Fruit fly (Drosophila melanogaster) whole organism, embryonic: ENCODE measurements around the gene por.
A peak's percentile ranks its signal among the peaks of the same experiment; 100 is the strongest.

ENCODE experiments used
- Atf3 ChIP-seq: fragments of 200-800 bp; sonication (Bioruptor generic); optimal IDR thresholded peaks from 3 replicates; lab custom pipeline; 2016; ENCODE audit warnings: missing biosample characterization, missing genetic modification characterization
- Awh ChIP-seq: fragments of 200-800 bp; sonication (Bioruptor generic); IDR thresholded peaks from 2 replicates; pipeline ENCODE4, ENCODE4 v1.3.6; 2022; ENCODE audit warnings: missing biosample characterization, missing genetic modification characterization
- B-H1 ChIP-seq: fragments of 200-800 bp; sonication (Bioruptor generic); IDR thresholded peaks from 3 replicates; pipeline ENCODE4 v1.3.6; 2022; ENCODE audit warnings: missing biosample characterization, missing genetic modification characterization
- BEAF-32 ChIP-seq: fragments of 200-800 bp; sonication (Bioruptor generic); optimal IDR thresholded peaks from 3 replicates; lab custom pipeline; 2017; ENCODE audit warnings: missing biosample characterization, missing genetic modification characterization, mild to moderate bottlenecking, moderate library complexity, missing genetic modification reagents
- Blimp-1 ChIP-seq: fragments of 200-800 bp; sonication (Bioruptor generic); optimal IDR thresholded peaks from 3 replicates; lab custom pipeline; 2018; ENCODE audit warnings: missing biosample characterization, missing genetic modification characterization, mild to moderate bottlenecking, moderate library complexity, missing genetic modification reagents
- CG10959 ChIP-seq: fragments of 200-800 bp; sonication (Bioruptor generic); IDR thresholded peaks from 2 replicates; pipeline ENCODE4 v1.3.6; 2022; ENCODE audit warnings: missing biosample characterization, missing genetic modification characterization
- CG12391 ChIP-seq: fragments of 200-800 bp; sonication (Bioruptor generic); optimal IDR thresholded peaks from 3 replicates; lab custom pipeline; 2018; ENCODE audit warnings: missing biosample characterization, mild to moderate bottlenecking, missing genetic modification characterization, moderate library complexity
- CG14014 ChIP-seq: fragments of 200-800 bp; sonication (Bioruptor generic); IDR thresholded peaks from 2 replicates; pipeline ENCODE4 v1.3.6; 2022; ENCODE audit warnings: missing biosample characterization, missing genetic modification characterization
- CG15514 ChIP-seq: fragments of 200-800 bp; sonication (Bioruptor generic); optimal IDR thresholded peaks from 3 replicates; lab custom pipeline; 2017; ENCODE audit warnings: missing biosample characterization, missing genetic modification characterization, mild to moderate bottlenecking, moderate library complexity, missing genetic modification reagents
- CG1792 ChIP-seq: fragments of 200-800 bp; sonication (Bioruptor generic); optimal IDR thresholded peaks from 2 replicates; lab custom pipeline; 2016; ENCODE audit warnings: missing biosample characterization, missing genetic modification characterization
- CG18011 ChIP-seq: fragments of 200-800 bp; sonication (Bioruptor generic); optimal IDR thresholded peaks from 2 replicates; lab custom pipeline; 2017; ENCODE audit warnings: missing biosample characterization, missing genetic modification characterization, mild to moderate bottlenecking, moderate library complexity, missing genotype
- CG2202 ChIP-seq: fragments of 200-800 bp; sonication (Bioruptor generic); optimal IDR thresholded peaks from 2 replicates; lab custom pipeline; 2018; ENCODE audit warnings: missing biosample characterization, mild to moderate bottlenecking, missing genetic modification characterization
- CG6175 ChIP-seq: fragments of 200-800 bp; sonication (Bioruptor generic); IDR thresholded peaks from 3 replicates; pipeline ENCODE4 v1.3.6; 2022; ENCODE audit warnings: missing biosample characterization, missing genetic modification characterization
- CG8290 ChIP-seq, 3 experiments: fragments of 200-800 bp; sonication (Bioruptor generic); optimal IDR thresholded peaks; 2 replicates each; lab custom pipeline; 2016 to 2019; ENCODE audit warnings: missing biosample characterization in 3 of 3, missing genetic modification characterization in 3 of 3, mild to moderate bottlenecking in 2 of 3, moderate library complexity in 1 of 3
- CG9817 ChIP-seq: fragments of 200-800 bp; sonication (Bioruptor generic); optimal IDR thresholded peaks from 2 replicates; lab custom pipeline; 2018; ENCODE audit warnings: missing biosample characterization, mild to moderate bottlenecking, missing genetic modification characterization, moderate library complexity
- Dad ChIP-seq: fragments of 200-800 bp; sonication (Bioruptor generic); optimal IDR thresholded peaks from 3 replicates; lab custom pipeline; 2016; ENCODE audit warnings: missing biosample characterization, missing genetic modification characterization
- Doc2 ChIP-seq: fragments of 200-800 bp; sonication (Bioruptor generic); IDR thresholded peaks from 2 replicates; pipeline ENCODE4 v1.3.6; 2022; ENCODE audit warnings: missing biosample characterization, missing genetic modification characterization
- H15 ChIP-seq: fragments of 200-800 bp; sonication (Bioruptor generic); IDR thresholded peaks from 3 replicates; pipeline ENCODE4 v1.3.6; 2022; ENCODE audit warnings: missing biosample characterization, missing genetic modification characterization
- HLH4C ChIP-seq: fragments of 200-800 bp; sonication (Bioruptor generic); IDR thresholded peaks from 3 replicates; pipeline ENCODE4 v1.3.6; 2022; ENCODE audit warnings: missing biosample characterization, missing genetic modification characterization; ENCODE audit not compliant: partially characterized antibody
- Hsf ChIP-seq: fragments of 200-800 bp; sonication (Bioruptor generic); optimal IDR thresholded peaks from 3 replicates; lab custom pipeline; 2016; ENCODE audit warnings: missing biosample characterization, missing genetic modification characterization
- Jarid2 ChIP-seq: fragments of 200-800 bp; sonication (Bioruptor generic); optimal IDR thresholded peaks from 3 replicates; lab custom pipeline; 2017; ENCODE audit warnings: mild to moderate bottlenecking, missing biosample characterization, missing genetic modification reagents, missing genetic modification characterization
- Lhr ChIP-seq: fragments of 200-800 bp; sonication (Bioruptor generic); optimal IDR thresholded peaks from 3 replicates; lab custom pipeline; 2017; ENCODE audit warnings: mild to moderate bottlenecking, missing biosample characterization, missing genetic modification reagents, missing genetic modification characterization
- MESR4 ChIP-seq: fragments of 200-800 bp; sonication (Bioruptor generic); optimal IDR thresholded peaks from 2 replicates; lab custom pipeline; 2018; ENCODE audit warnings: missing biosample characterization, mild to moderate bottlenecking, missing genetic modification characterization, moderate library complexity
- Neu2 ChIP-seq: fragments of 200-800 bp; sonication (Bioruptor generic); optimal IDR thresholded peaks from 3 replicates; lab custom pipeline; 2016; ENCODE audit warnings: missing biosample characterization, missing genetic modification characterization, borderline replicate concordance
- Ptx1 ChIP-seq: fragments of 200-800 bp; sonication (Bioruptor generic); IDR thresholded peaks from 2 replicates; pipeline ENCODE4 v1.3.6; 2022; ENCODE audit warnings: missing biosample characterization, missing genetic modification characterization
- Six4 ChIP-seq: fragments of 200-800 bp; sonication (Bioruptor generic); optimal IDR thresholded peaks from 2 replicates; lab custom pipeline; 2016; ENCODE audit warnings: missing biosample characterization, missing genetic modification characterization
- Trl ChIP-seq, 3 experiments: fragments of >200 bp in 2 of 3; fragments of 200-800 bp in 1 of 3; sonication (Bioruptor generic) in 1 of 3; optimal IDR thresholded peaks; 2 replicates in 1 of 3; 3 replicates in 2 of 3; lab custom pipeline; 2016 to 2017; ENCODE audit warnings: missing biosample characterization in 1 of 3, missing genetic modification characterization in 1 of 3
- ara ChIP-seq: fragments of 200-800 bp; sonication (Bioruptor generic); IDR thresholded peaks from 2 replicates; pipeline ENCODE4 v1.3.6; 2022; ENCODE audit warnings: missing biosample characterization, missing genetic modification characterization
- ase ChIP-seq: fragments of 200-800 bp; sonication (Bioruptor generic); IDR thresholded peaks from 3 replicates; pipeline ENCODE4 v1.3.6; 2022; ENCODE audit warnings: missing biosample characterization, missing genetic modification characterization
- ato ChIP-seq: fragments of 200-800 bp; sonication (Bioruptor generic); IDR thresholded peaks from 2 replicates; pipeline ENCODE4 v1.3.6; 2022; ENCODE audit warnings: missing biosample characterization, missing genetic modification characterization; ENCODE audit not compliant: partially characterized antibody
- bowl ChIP-seq: fragments of 200-800 bp; sonication (Bioruptor generic); IDR thresholded peaks from 2 replicates; pipeline ENCODE4 v1.3.6; 2022; ENCODE audit warnings: missing biosample characterization, missing genetic modification characterization
- bsh ChIP-seq, 2 experiments: fragments of 200-800 bp; sonication (Bioruptor generic); optimal IDR thresholded peaks; 2 replicates each; lab custom pipeline; 2017 to 2018; ENCODE audit warnings: mild to moderate bottlenecking in 2 of 2, missing biosample characterization in 2 of 2, missing genetic modification characterization in 2 of 2, moderate library complexity in 1 of 2
- btn ChIP-seq: fragments of 200-800 bp; sonication (Bioruptor generic); optimal IDR thresholded peaks from 2 replicates; lab custom pipeline; 2016; ENCODE audit warnings: missing biosample characterization, missing genetic modification characterization
- chif ChIP-seq, 2 experiments: fragments of 200-800 bp; sonication (Bioruptor generic); optimal IDR thresholded peaks; 3 replicates each; lab custom pipeline; 2016; ENCODE audit warnings: missing biosample characterization in 2 of 2, missing genetic modification characterization in 2 of 2
- ci ChIP-seq: fragments of 200-800 bp; sonication (Bioruptor generic); IDR thresholded peaks from 3 replicates; pipeline ENCODE4 v1.3.6; 2022; ENCODE audit warnings: missing biosample characterization, missing genetic modification characterization
- crol ChIP-seq: fragments of 200-800 bp; sonication (Bioruptor generic); IDR thresholded peaks from 2 replicates; pipeline ENCODE4 v1.3.6; 2022; ENCODE audit warnings: missing biosample characterization, missing genetic modification characterization
- da ChIP-seq: fragments of 200-800 bp; sonication (Bioruptor generic); optimal IDR thresholded peaks from 2 replicates; lab custom pipeline; 2016; ENCODE audit warnings: missing biosample characterization, missing genetic modification characterization
- dm ChIP-seq: fragments of 200-800 bp; sonication (Bioruptor generic); optimal IDR thresholded peaks from 3 replicates; lab custom pipeline; 2016; ENCODE audit warnings: missing biosample characterization, missing genetic modification characterization
- eyg ChIP-seq: fragments of 200-800 bp; sonication (Bioruptor generic); optimal IDR thresholded peaks from 3 replicates; lab custom pipeline; 2016; ENCODE audit warnings: missing biosample characterization, missing genetic modification characterization
- fd3F ChIP-seq: fragments of 200-800 bp; sonication (Bioruptor generic); optimal IDR thresholded peaks from 2 replicates; lab custom pipeline; 2018; ENCODE audit warnings: missing biosample characterization, mild to moderate bottlenecking, missing genetic modification characterization, moderate library complexity
- inv ChIP-seq: fragments of 200-800 bp; sonication (Bioruptor generic); IDR thresholded peaks from 2 replicates; pipeline ENCODE4 v1.3.6; 2022; ENCODE audit warnings: missing biosample characterization, missing genetic modification characterization; ENCODE audit not compliant: partially characterized antibody
- mirr ChIP-seq: fragments of 200-800 bp; sonication (Bioruptor generic); optimal IDR thresholded peaks from 3 replicates; lab custom pipeline; 2018; ENCODE audit warnings: missing biosample characterization, mild to moderate bottlenecking, missing genetic modification characterization
- nerfin-1 ChIP-seq: fragments of 200-800 bp; sonication (Bioruptor generic); optimal IDR thresholded peaks from 3 replicates; lab custom pipeline; 2019; ENCODE audit warnings: missing biosample characterization, mild to moderate bottlenecking, missing genetic modification characterization, moderate library complexity
- sisA ChIP-seq: fragments of 200-800 bp; sonication (Bioruptor generic); IDR thresholded peaks from 2 replicates; pipeline ENCODE4 v1.3.6; 2022; ENCODE audit warnings: missing biosample characterization, missing genetic modification characterization
- ssp ChIP-seq: fragments of 200-800 bp; sonication (Bioruptor generic); IDR thresholded peaks from 2 replicates; pipeline ENCODE4 v1.3.6; 2022; ENCODE audit warnings: missing biosample characterization, missing genetic modification characterization
- vfl ChIP-seq: fragments of 200-800 bp; sonication (Bioruptor generic); optimal IDR thresholded peaks from 2 replicates; lab custom pipeline; 2016; ENCODE audit warnings: missing biosample characterization, missing genetic modification characterization
- zen ChIP-seq: fragments of 200-800 bp; sonication (Bioruptor generic); optimal IDR thresholded peaks from 3 replicates; lab custom pipeline; 2018; ENCODE audit warnings: missing biosample characterization, mild to moderate bottlenecking, missing genetic modification characterization, moderate library complexity

Gene por

DNA sequence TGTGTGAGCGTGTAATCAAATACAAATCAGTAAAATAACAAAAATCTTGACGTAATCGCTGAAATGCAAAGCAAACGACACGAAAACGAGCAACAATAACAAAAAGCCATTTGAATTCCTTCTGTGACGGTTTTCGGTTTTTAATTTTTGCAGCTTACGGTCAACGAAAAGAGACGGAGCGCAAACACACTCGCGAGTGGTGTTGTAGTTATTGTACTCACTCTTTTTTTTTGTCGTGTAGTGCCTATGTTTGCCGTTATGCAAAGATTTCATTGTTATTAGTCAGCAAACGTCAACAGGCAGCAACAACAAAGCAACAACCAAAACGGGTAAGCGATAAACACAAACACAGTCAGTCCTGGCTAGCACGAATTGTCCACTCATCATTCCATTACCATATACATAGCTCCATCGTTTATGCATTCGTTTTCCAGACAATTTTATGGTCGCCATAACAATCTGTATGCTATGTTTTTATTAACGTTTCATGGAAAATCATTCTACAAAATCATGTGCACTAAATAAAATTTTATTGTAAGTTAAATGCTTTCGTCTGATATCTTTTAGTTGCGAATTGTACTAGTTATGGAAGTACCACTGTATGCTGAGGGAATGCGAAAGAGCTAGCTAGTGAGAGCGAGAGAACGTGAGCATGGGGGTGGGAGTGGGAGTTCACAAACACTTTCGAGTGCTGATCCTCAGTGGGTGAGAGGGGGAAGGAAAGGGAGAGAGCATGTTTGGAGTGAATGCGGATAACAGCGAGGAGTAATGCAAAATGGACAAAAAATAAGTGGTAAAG lies 12.6 kb downstream of the por start (continued):
- TF ChIP-seq Doc2 (GFP tag; lab: Robert Waterston, UW) (no peak), Six4 (no peak), mirr (GFP tag; lab: Kevin White, UChicago) (peak; percentile 81), CG14014 (GFP tag; lab: Robert Waterston, UW) (peak; percentile 91), CG15514 (GFP tag; lab: Kevin White, UChicago) (peak; percentile 50), CG10959 (GFP tag; lab: Robert Waterston, UW) (no peak), bsh (GFP tag; optimal IDR thresholded peaks at IDR 0.05; lab: Kevin White, UChicago) (peak in 1 of 2 experiments; percentile 57), CG2202 (tag; lab: Kevin White, UChicago) (no peak), B-H1 (peak; percentile 22; the same call in 1 of the 3 replicates), CG12391 (tag; lab: Kevin White, UChicago) (peak; percentile 55), nerfin-1 (tag; lab: Kevin White, UChicago) (peak; percentile 73), eyg (GFP tag; lab: Kevin White, UChicago) (peak; percentile 51), Jarid2 (GFP tag; lab: Kevin White, UChicago) (no peak), Lhr (GFP tag; lab: Kevin White, UChicago) (no peak), btn (GFP tag; lab: Kevin White, UChicago) (no peak), Dad (GFP tag; lab: Kevin White, UChicago) (peak; percentile 76), vfl (no peak), Awh (GFP tag; lab: Robert Waterston, UW) (no peak; the same call in 1 of the 2 replicates), zen (tag; lab: Kevin White, UChicago) (peak; percentile 30), CG8290 (GFP tag; optimal IDR thresholded peaks at IDR 0.05; lab: Kevin White, UChicago) (no peak), CG8290 (tag; optimal IDR thresholded peaks at IDR 0.05; lab: Kevin White, UChicago) (peak in 1 of 2 experiments; percentile 63), BEAF-32 (GFP tag; lab: Kevin White, UChicago) (no peak), HLH4C (GFP tag; lab: Robert Waterston, UW) (no peak), ssp (0 out of 2 replicates have a peak, but pooled peaks have one; percentile 39), inv (GFP tag; lab: Robert Waterston, UW) (no peak), Trl (optimal IDR thresholded peaks at IDR 0.05; lab: Kevin White, UChicago) (peak; percentile 51 to 79), Trl (GFP tag; optimal IDR thresholded peaks at IDR 0.05; lab: Kevin White, UChicago) (peak; percentile 51), da (no peak), bowl (GFP tag; lab: Robert Waterston, UW) (peak; percentile 59; the same call in 1 of the 2 replicates), CG6175 (GFP tag; lab: Robert Waterston, UW) (peak; percentile 49; the same call in 2 of the 3 replicates), H15 (peak; percentile 51; the same call in 2 of the 3 replicates), Atf3 (GFP tag; lab: Kevin White, UChicago) (peak; percentile 45), Ptx1 (GFP tag; lab: Robert Waterston, UW) (peak; percentile 75), chif (GFP tag; optimal IDR thresholded peaks at IDR 0.05; lab: Kevin White, UChicago) (peak; percentile 23 to 49), Blimp-1 (GFP tag; lab: Kevin White, UChicago) (peak; percentile 55), crol (peak; percentile 90), Hsf (peak; percentile 61), ci (GFP tag; lab: Robert Waterston, UW) (peak; percentile 60; the same call in 2 of the 3 replicates), ara (no peak), fd3F (GFP tag; lab: Kevin White, UChicago) (peak; percentile 81), CG1792 (GFP tag; lab: Kevin White, UChicago) (no peak), sisA (GFP tag; lab: Robert Waterston, UW) (peak; percentile 64), Neu2 (GFP tag; lab: Kevin White, UChicago) (no peak), CG18011 (GFP tag; lab: Kevin White, UChicago) (peak; percentile 15), ato (GFP tag; lab: Robert Waterston, UW) (no peak), MESR4 (no peak), CG9817 (tag; lab: Kevin White, UChicago) (peak; percentile 91), dm (GFP tag; lab: Kevin White, UChicago) (no peak), ase (GFP tag; lab: Robert Waterston, UW) (no peak; the same call in 2 of the 3 replicates)
